Fruit fly (Drosophila melanogaster) whole organism, embryonic: ENCODE data around the gene CG43339.

Experiments
- Bdp1 ChIP-seq: fragments of 200-800 bp; sonication (Bioruptor generic); optimal IDR thresholded peaks from 3 replicates; lab custom pipeline; 2016; ENCODE audit warnings: missing biosample characterization, missing genetic modification characterization
- Bteb2 ChIP-seq: fragments of 200-800 bp; sonication (Bioruptor generic); optimal IDR thresholded peaks from 2 replicates; lab custom pipeline; 2016; ENCODE audit warnings: missing biosample characterization, missing genetic modification characterization
- CG10979 ChIP-seq: fragments of 200-800 bp; sonication (Bioruptor generic); optimal IDR thresholded peaks from 2 replicates; lab custom pipeline; 2018; ENCODE audit warnings: missing biosample characterization, mild to moderate bottlenecking, missing genetic modification characterization, moderate library complexity
- CG11085 ChIP-seq: fragments of 200-800 bp; sonication (Bioruptor generic); IDR thresholded peaks from 2 replicates; pipeline ENCODE4 v1.3.6; 2022; ENCODE audit warnings: missing biosample characterization, missing genetic modification characterization
- CG11093 ChIP-seq: fragments of 200-800 bp; sonication (Bioruptor generic); IDR thresholded peaks from 3 replicates; pipeline ENCODE4 v1.3.6; 2022; ENCODE audit warnings: missing biosample characterization, missing genetic modification characterization
- CG11247 ChIP-seq: fragments of 200-800 bp; sonication (Bioruptor generic); IDR thresholded peaks from 2 replicates; pipeline ENCODE4 v1.3.6; 2022; ENCODE audit warnings: missing biosample characterization, missing genetic modification characterization
- CG14014 ChIP-seq: fragments of 200-800 bp; sonication (Bioruptor generic); IDR thresholded peaks from 2 replicates; pipeline ENCODE4 v1.3.6; 2022; ENCODE audit warnings: missing biosample characterization, missing genetic modification characterization
- CG15696 ChIP-seq: fragments of 200-800 bp; sonication (Bioruptor generic); optimal IDR thresholded peaks from 2 replicates; lab custom pipeline; 2019; ENCODE audit warnings: missing biosample characterization, mild to moderate bottlenecking, missing genetic modification characterization, moderate library complexity
- CG1792 ChIP-seq: fragments of 200-800 bp; sonication (Bioruptor generic); optimal IDR thresholded peaks from 2 replicates; lab custom pipeline; 2016; ENCODE audit warnings: missing biosample characterization, missing genetic modification characterization
- CG32767 ChIP-seq: fragments of 200-800 bp; sonication (Bioruptor generic); IDR thresholded peaks from 2 replicates; pipeline ENCODE4 v1.3.6; 2022; ENCODE audit warnings: missing biosample characterization, missing genetic modification characterization
- CG3847 ChIP-seq: fragments of 200-800 bp; sonication (Bioruptor generic); IDR thresholded peaks from 2 replicates; pipeline ENCODE4 v1.3.6; 2022; ENCODE audit warnings: missing biosample characterization, missing genetic modification characterization
- CG43689 ChIP-seq: fragments of 200-800 bp; sonication (Bioruptor generic); IDR thresholded peaks from 2 replicates; pipeline ENCODE4 v1.3.6; 2022; ENCODE audit warnings: missing biosample characterization, missing genetic modification characterization
- CG4707 ChIP-seq: fragments of 200-800 bp; sonication (Bioruptor generic); optimal IDR thresholded peaks from 2 replicates; lab custom pipeline; 2018; ENCODE audit warnings: missing biosample characterization, mild to moderate bottlenecking, missing genetic modification characterization, moderate library complexity
- CG4820 ChIP-seq: fragments of 200-800 bp; sonication (Bioruptor generic); optimal IDR thresholded peaks from 3 replicates; lab custom pipeline; 2016; ENCODE audit warnings: missing biosample characterization, missing genetic modification characterization
- CG5180 ChIP-seq: fragments of 200-800 bp; sonication (Bioruptor generic); optimal IDR thresholded peaks from 3 replicates; lab custom pipeline; 2017; ENCODE audit warnings: missing biosample characterization, missing genetic modification characterization, mild to moderate bottlenecking, moderate library complexity, missing genetic modification reagents
- CG7786 ChIP-seq: fragments of 200-800 bp; sonication (Bioruptor generic); optimal IDR thresholded peaks from 2 replicates; lab custom pipeline; 2016; ENCODE audit warnings: missing biosample characterization, missing genetic modification characterization
- CG7839 ChIP-seq: fragments of 200-800 bp; sonication (Bioruptor generic); optimal IDR thresholded peaks from 3 replicates; lab custom pipeline; 2018; ENCODE audit warnings: missing biosample characterization, mild to moderate bottlenecking, missing genetic modification characterization, moderate library complexity
- CG8478 ChIP-seq: fragments of >200 bp; optimal IDR thresholded peaks from 2 replicates; lab custom pipeline; 2018
- CG9727 ChIP-seq: fragments of 200-800 bp; sonication (Bioruptor generic); optimal IDR thresholded peaks from 3 replicates; lab custom pipeline; 2017; ENCODE audit warnings: missing biosample characterization, mild to moderate bottlenecking, missing genetic modification characterization
- CG9797 ChIP-seq: fragments of 200-800 bp; sonication (Bioruptor generic); optimal IDR thresholded peaks from 3 replicates; lab custom pipeline; 2018; ENCODE audit warnings: missing biosample characterization, mild to moderate bottlenecking, missing genetic modification characterization
- CG9876 ChIP-seq: fragments of 200-800 bp; sonication (Bioruptor generic); optimal IDR thresholded peaks from 2 replicates; lab custom pipeline; 2016; ENCODE audit warnings: missing biosample characterization, missing genetic modification characterization
- Chrac-16 ChIP-seq: fragments of 200-800 bp; sonication (Bioruptor generic); optimal IDR thresholded peaks from 3 replicates; lab custom pipeline; 2016; ENCODE audit warnings: missing biosample characterization, missing genetic modification characterization
- CkIIα-i1 ChIP-seq: fragments of 200-800 bp; sonication (Bioruptor generic); IDR thresholded peaks from 2 replicates; pipeline ENCODE4 v1.3.6; 2022; ENCODE audit warnings: missing biosample characterization, missing genetic modification characterization
- Dfd ChIP-seq, 2 experiments: fragments of >200 bp; optimal IDR thresholded peaks; 2 replicates each; lab custom pipeline; 2017; ENCODE audit warnings: missing biosample characterization in 2 of 2, missing genetic modification characterization in 2 of 2
- Dip2 ChIP-seq: fragments of 200-800 bp; sonication (Bioruptor generic); IDR thresholded peaks from 2 replicates; pipeline ENCODE4 v1.3.6; 2022; ENCODE audit warnings: missing biosample characterization, missing genetic modification characterization
- Dref ChIP-seq: fragments of 200-800 bp; sonication (Bioruptor generic); IDR thresholded peaks from 2 replicates; pipeline ENCODE4 v1.3.6; 2022; ENCODE audit warnings: missing biosample characterization, missing genetic modification characterization
- Fer1 ChIP-seq: fragments of 200-800 bp; sonication (Bioruptor generic); optimal IDR thresholded peaks from 2 replicates; lab custom pipeline; 2017; ENCODE audit warnings: missing biosample characterization, mild to moderate bottlenecking, missing genetic modification characterization
- Gsc ChIP-seq: fragments of 200-800 bp; sonication (Bioruptor generic); IDR thresholded peaks from 2 replicates; pipeline ENCODE4 v1.3.6; 2022; ENCODE audit warnings: missing biosample characterization, missing genetic modification characterization
- H15 ChIP-seq: fragments of 200-800 bp; sonication (Bioruptor generic); IDR thresholded peaks from 3 replicates; pipeline ENCODE4 v1.3.6; 2022; ENCODE audit warnings: missing biosample characterization, missing genetic modification characterization
- Mad ChIP-seq: fragments of 200-800 bp; sonication (Bioruptor generic); optimal IDR thresholded peaks from 2 replicates; lab custom pipeline; 2016; ENCODE audit warnings: missing biosample characterization, missing genetic modification characterization
- Oaz ChIP-seq: fragments of 200-800 bp; sonication (Bioruptor generic); IDR thresholded peaks from 2 replicates; pipeline ENCODE4 v1.3.6; 2022; ENCODE audit warnings: missing biosample characterization, missing genetic modification characterization
- Optix ChIP-seq: fragments of 200-800 bp; sonication (Bioruptor generic); IDR thresholded peaks from 3 replicates; pipeline ENCODE4 v1.3.6; 2022; ENCODE audit warnings: missing biosample characterization, missing genetic modification characterization
- Usf ChIP-seq: fragments of 200-800 bp; sonication (Bioruptor generic); optimal IDR thresholded peaks from 2 replicates; lab custom pipeline; 2017; ENCODE audit warnings: missing genotype, missing biosample characterization, missing genetic modification characterization
- ab ChIP-seq: fragments of 200-800 bp; sonication (Bioruptor generic); optimal IDR thresholded peaks from 2 replicates; lab custom pipeline; 2016; ENCODE audit warnings: missing biosample characterization, missing genetic modification characterization
- bbx ChIP-seq: fragments of 200-800 bp; sonication (Bioruptor generic); IDR thresholded peaks from 2 replicates; pipeline ENCODE4 v1.3.6; 2022; ENCODE audit warnings: missing biosample characterization, missing genetic modification characterization; ENCODE audit not compliant: partially characterized antibody
- bowl ChIP-seq: fragments of 200-800 bp; sonication (Bioruptor generic); IDR thresholded peaks from 2 replicates; pipeline ENCODE4 v1.3.6; 2022; ENCODE audit warnings: missing biosample characterization, missing genetic modification characterization
- br ChIP-seq: fragments of >200 bp; optimal IDR thresholded peaks from 2 replicates; lab custom pipeline; 2017
- bsh ChIP-seq, 2 experiments: fragments of 200-800 bp; sonication (Bioruptor generic); optimal IDR thresholded peaks; 2 replicates each; lab custom pipeline; 2017 to 2018; ENCODE audit warnings: mild to moderate bottlenecking in 2 of 2, missing biosample characterization in 2 of 2, missing genetic modification characterization in 2 of 2, moderate library complexity in 1 of 2
- cas ChIP-seq: fragments of 200-800 bp; sonication (Bioruptor generic); IDR thresholded peaks from 2 replicates; pipeline ENCODE4 v1.3.6; 2022; ENCODE audit warnings: missing biosample characterization, missing genetic modification characterization
- chinmo ChIP-seq: fragments of 200-800 bp; sonication (Bioruptor generic); IDR thresholded peaks from 4 replicates; pipeline ENCODE4 v1.3.6; 2022; ENCODE audit warnings: missing biosample characterization, missing genetic modification characterization; ENCODE audit not compliant: partially characterized antibody
- da ChIP-seq: fragments of 200-800 bp; sonication (Bioruptor generic); optimal IDR thresholded peaks from 2 replicates; lab custom pipeline; 2016; ENCODE audit warnings: missing biosample characterization, missing genetic modification characterization
- dm ChIP-seq: fragments of 200-800 bp; sonication (Bioruptor generic); optimal IDR thresholded peaks from 3 replicates; lab custom pipeline; 2016; ENCODE audit warnings: missing biosample characterization, missing genetic modification characterization
- ind ChIP-seq: fragments of 200-800 bp; sonication (Bioruptor generic); optimal IDR thresholded peaks from 3 replicates; lab custom pipeline; 2016; ENCODE audit warnings: missing biosample characterization, missing genetic modification characterization
- onecut ChIP-seq: fragments of 200-800 bp; sonication (Bioruptor generic); IDR thresholded peaks from 2 replicates; pipeline ENCODE4 v1.3.6; 2022; ENCODE audit warnings: missing biosample characterization, missing genetic modification characterization
- peb ChIP-seq: fragments of 200-800 bp; sonication (Bioruptor generic); IDR thresholded peaks from 2 replicates; pipeline ENCODE4 v1.3.6; 2022; ENCODE audit warnings: missing biosample characterization, missing genetic modification characterization
- shn ChIP-seq: fragments of 200-800 bp; sonication (Bioruptor generic); optimal IDR thresholded peaks from 3 replicates; lab custom pipeline; 2016; ENCODE audit warnings: missing biosample characterization, missing genetic modification characterization
- sim ChIP-seq: fragments of 200-800 bp; sonication (Bioruptor generic); IDR thresholded peaks from 2 replicates; pipeline ENCODE4 v1.3.6; 2022; ENCODE audit warnings: missing biosample characterization, missing genetic modification characterization
- sob ChIP-seq: fragments of 200-800 bp; sonication (Bioruptor generic); IDR thresholded peaks from 2 replicates; pipeline ENCODE4 v1.3.6; 2022; ENCODE audit warnings: missing biosample characterization, missing genetic modification characterization
- tin ChIP-seq: fragments of 200-800 bp; sonication (Bioruptor generic); optimal IDR thresholded peaks from 3 replicates; lab custom pipeline; 2016; ENCODE audit warnings: missing biosample characterization, missing genetic modification characterization
- toy ChIP-seq: fragments of 200-800 bp; sonication (Bioruptor generic); IDR thresholded peaks from 2 replicates; pipeline ENCODE4 v1.3.6; 2022; ENCODE audit warnings: missing biosample characterization, missing genetic modification characterization
- vnd ChIP-seq: fragments of 200-800 bp; sonication (Bioruptor generic); IDR thresholded peaks from 3 replicates; pipeline ENCODE4 v1.3.6; 2022; ENCODE audit warnings: missing biosample characterization, missing genetic modification characterization; ENCODE audit not compliant: partially characterized antibody

The CG43339 gene

dm6 chr2L:18708239-18708891 lies 35.3 kb upstream of the CG43339 start, which contains the start of the genes Faf2 and Grip71 (continued):
- peak; percentile 65 for TF ChIP-seq onecut (GFP tag; lab: Robert Waterston, UW)
- TF ChIP-seq tin (GFP tag; lab: Kevin White, UChicago), result peak; percentile 88
- peak in 1 of 2 experiments; percentile 93 for TF ChIP-seq bsh (GFP tag; optimal IDR thresholded peaks at IDR 0.05; lab: Kevin White, UChicago)
- peak; percentile 79; the same call in 1 of the 2 replicates for TF ChIP-seq cas (GFP tag; lab: Robert Waterston, UW)
- TF ChIP-seq chinmo, result peak; percentile 86; the same call in 3 of the 4 replicates
- TF ChIP-seq Fer1 (GFP tag; lab: Kevin White, UChicago), result peak; percentile 70
- peak; percentile 64; the same call in 1 of the 2 replicates for TF ChIP-seq toy
- TF ChIP-seq CG5180 (GFP tag; lab: Kevin White, UChicago), result peak; percentile 36
- peak; percentile 95 for TF ChIP-seq ind
- TF ChIP-seq CG3847 (GFP tag; lab: Robert Waterston, UW), result peak; percentile 95
- TF ChIP-seq Dref, result peak; percentile 49
- TF ChIP-seq CG1792 (GFP tag; lab: Kevin White, UChicago), result peak; percentile 70
- peak; percentile 95 for TF ChIP-seq CG14014 (GFP tag; lab: Robert Waterston, UW)
- TF ChIP-seq CG11085 (GFP tag; lab: Robert Waterston, UW), result peak; percentile 95
- TF ChIP-seq CG43689, result peak; percentile 74
- peak; percentile 96 for TF ChIP-seq sob (GFP tag; lab: Robert Waterston, UW)
- TF ChIP-seq bowl (GFP tag; lab: Robert Waterston, UW), result peak; percentile 75; the same call in 1 of the 2 replicates
- TF ChIP-seq CG10979 (tag; lab: Kevin White, UChicago), result peak; percentile 80
- TF ChIP-seq Gsc (GFP tag; lab: Robert Waterston, UW), result peak; percentile 88
- peak; percentile 83 for TF ChIP-seq CG32767 (GFP tag; lab: Robert Waterston, UW)
- peak; percentile 94 for TF ChIP-seq Chrac-16 (GFP tag; lab: Kevin White, UChicago)
- TF ChIP-seq ab (GFP tag; lab: Kevin White, UChicago), result peak; percentile 6
- peak; percentile 87 for TF ChIP-seq peb (GFP tag; lab: Robert Waterston, UW)
- peak; percentile 81 for TF ChIP-seq Bdp1 (GFP tag; lab: Kevin White, UChicago)
- TF ChIP-seq dm (GFP tag; lab: Kevin White, UChicago), result peak; percentile 53
- peak; percentile 94 for TF ChIP-seq H15 (GFP tag; lab: Robert Waterston, UW)
- TF ChIP-seq vnd (GFP tag; lab: Robert Waterston, UW), result no peak
- TF ChIP-seq CG9797, result peak; percentile 98
- peak; percentile 88 for TF ChIP-seq CG9727 (GFP tag; lab: Kevin White, UChicago)
- TF ChIP-seq CkIIα-i1, result peak; percentile 71; the same call in 1 of the 2 replicates
- peak; percentile 59 for TF ChIP-seq da (GFP tag; lab: Kevin White, UChicago)
- TF ChIP-seq CG8478, result peak; percentile 80
- peak; percentile 79 for TF ChIP-seq Bteb2 (GFP tag; lab: Kevin White, UChicago)
- TF ChIP-seq CG15696, result peak; percentile 89
- TF ChIP-seq Oaz, result peak; percentile 89
- peak; percentile 91 for TF ChIP-seq Mad (GFP tag; lab: Kevin White, UChicago)
- TF ChIP-seq Dip2, result peak; percentile 51; the same call in 1 of the 2 replicates
- TF ChIP-seq Optix (GFP tag; lab: Robert Waterston, UW), result peak; percentile 93
- TF ChIP-seq CG4820 (GFP tag; lab: Kevin White, UChicago), result peak; percentile 88
- no peak for TF ChIP-seq br
- TF ChIP-seq Dfd (GFP tag; optimal IDR thresholded peaks at IDR 0.05; lab: Kevin White, UChicago), result peak; percentile 43 to 65
- TF ChIP-seq Usf (GFP tag; lab: Kevin White, UChicago), result peak; percentile 87
- TF ChIP-seq CG4707 (GFP tag; lab: Kevin White, UChicago), result peak; percentile 0
- TF ChIP-seq bbx (GFP tag; lab: Robert Waterston, UW), result peak; percentile 17; the same call in 1 of the 2 replicates
- peak; percentile 96 for TF ChIP-seq CG11093
- peak; percentile 44 for TF ChIP-seq CG9876
- peak; percentile 55 for TF ChIP-seq sim (GFP tag; lab: Robert Waterston, UW)
- peak; percentile 94 for TF ChIP-seq CG11247 (GFP tag; lab: Robert Waterston, UW)
- TF ChIP-seq CG7786, result peak; percentile 78
- TF ChIP-seq shn (GFP tag; lab: Kevin White, UChicago), result peak; percentile 78
- peak; percentile 92 for TF ChIP-seq CG7839
